Fruit fly (Drosophila melanogaster): ENCODE results near the gene Or22b.

The Or22b gene

DNA sequence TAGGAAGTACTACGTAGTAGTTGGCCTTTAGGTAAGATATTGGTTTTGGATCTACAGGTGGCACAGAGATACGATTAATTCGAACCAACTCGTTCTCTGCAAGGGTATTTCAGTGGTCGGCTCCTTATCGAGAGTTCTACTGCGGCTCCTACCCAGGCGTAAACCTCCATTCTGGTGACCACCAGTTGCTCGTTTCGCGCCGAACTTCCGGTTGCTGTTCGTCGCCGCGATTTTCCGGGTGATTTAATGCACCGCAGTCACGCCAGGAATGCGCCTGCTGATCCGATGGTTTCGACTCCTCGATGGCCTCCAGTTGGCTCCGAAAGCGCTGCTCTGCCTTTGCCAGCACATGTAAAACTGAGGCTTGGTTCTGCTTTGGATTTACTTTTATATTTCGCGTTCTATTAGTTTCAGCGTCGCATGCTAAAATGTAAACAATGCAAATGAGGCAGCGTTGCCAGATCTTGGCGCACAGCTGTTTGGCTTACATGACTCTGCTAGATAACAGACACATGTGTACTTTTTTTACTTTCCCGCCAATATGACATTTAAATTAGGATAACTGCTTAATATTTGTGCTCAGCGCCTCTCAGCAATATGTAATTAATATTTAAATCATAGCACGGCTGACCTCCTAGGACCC is 19.9 kb upstream of the Or22b start, which contains the start of gene CG7420:
TSS of gene CG7420 (minus strand) at position 446 of the 643 bp plus-strand sequence.
- TF ChIP-seq kay (GFP tag; ENCODE audit: borderline replicate concordance) (no peak), CG14711 (tag; optimal IDR thresholded peaks at IDR 0.05) (no peak), toe (GFP tag; optimal IDR thresholded peaks at IDR 0.05) (no peak), cnc (optimal IDR thresholded peaks at IDR 0.05) (no peak), CG7101 (tag; optimal IDR thresholded peaks at IDR 0.05) (no peak), bab1 (GFP tag; optimal IDR thresholded peaks at IDR 0.05) (peak; percentile 2), ovo (GFP tag; optimal IDR thresholded peaks at IDR 0.05) (no peak), tj (GFP tag; optimal IDR thresholded peaks at IDR 0.05) (no peak), CG5204 (GFP tag; optimal IDR thresholded peaks at IDR 0.05) (no peak), Mnt (GFP tag; optimal IDR thresholded peaks at IDR 0.05) (peak; percentile 17), cic (GFP tag; optimal IDR thresholded peaks at IDR 0.05) (no peak)

DNA sequence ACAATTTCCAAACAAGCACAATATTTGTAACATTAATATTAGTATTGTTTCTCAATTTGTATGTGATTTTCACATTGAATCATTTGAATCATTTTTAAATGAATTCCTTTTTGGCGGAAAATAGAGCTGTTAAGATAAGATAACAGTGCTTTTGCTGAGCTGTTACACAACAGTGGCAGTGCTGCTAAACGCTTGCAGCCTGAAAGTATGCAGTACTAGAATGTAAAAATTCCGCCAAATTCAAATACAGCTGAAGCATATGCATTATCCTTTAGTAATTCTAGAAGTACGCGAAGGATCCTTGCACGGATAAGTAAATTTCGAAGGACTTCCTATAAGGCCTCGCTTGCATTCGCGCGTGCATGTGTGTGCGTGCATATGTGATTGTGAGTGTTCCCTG is 18.2 kb upstream of the Or22b start:
- no peak for TF ChIP-seq cic (GFP tag; optimal IDR thresholded peaks at IDR 0.05)
- TF ChIP-seq CG1620 (GFP tag; optimal IDR thresholded peaks at IDR 0.05): no peak
- no peak for TF ChIP-seq Clk (GFP tag; optimal IDR thresholded peaks at IDR 0.05)
- no peak for TF ChIP-seq Hr96 (GFP tag; optimal IDR thresholded peaks at IDR 0.05)

DNA sequence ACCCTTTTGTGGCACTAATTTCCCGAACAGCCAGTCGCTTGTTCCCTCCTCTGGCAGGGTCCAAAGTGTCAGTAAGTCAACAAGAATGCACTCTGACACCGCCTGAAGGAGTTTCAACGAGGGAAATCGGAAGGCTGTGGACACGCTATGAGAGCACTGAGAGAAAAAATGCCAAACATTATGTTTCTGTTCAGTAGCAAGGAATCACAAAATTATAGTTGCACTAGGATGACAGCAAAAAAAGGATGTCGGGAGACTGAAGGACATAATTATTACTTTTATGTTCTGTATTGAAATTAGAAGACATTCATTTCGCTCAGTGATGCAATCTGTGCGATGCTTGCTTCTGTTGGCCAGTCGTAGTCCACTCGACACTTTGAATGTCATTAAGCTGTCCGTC is 12.7 kb upstream of the Or22b start:
- TF ChIP-seq Mnt (GFP tag; optimal IDR thresholded peaks at IDR 0.05) (no peak), CG1620 (GFP tag; optimal IDR thresholded peaks at IDR 0.05) (no peak), pad (GFP tag; optimal IDR thresholded peaks at IDR 0.05) (no peak), kay (GFP tag; ENCODE audit: borderline replicate concordance) (no peak), cnc (optimal IDR thresholded peaks at IDR 0.05) (no peak), Clk (GFP tag; optimal IDR thresholded peaks at IDR 0.05) (no peak), ovo (GFP tag; optimal IDR thresholded peaks at IDR 0.05) (no peak), Crg-1 (GFP tag; optimal IDR thresholded peaks at IDR 0.05) (no peak), CG11617 (GFP tag; optimal IDR thresholded peaks at IDR 0.05) (no peak), Hr96 (GFP tag; optimal IDR thresholded peaks at IDR 0.05) (no peak), CG14711 (tag; optimal IDR thresholded peaks at IDR 0.05) (no peak), tj (GFP tag; optimal IDR thresholded peaks at IDR 0.05) (no peak), CG5204 (GFP tag; optimal IDR thresholded peaks at IDR 0.05) (no peak), bab1 (GFP tag; optimal IDR thresholded peaks at IDR 0.05) (no peak), CG7045 (GFP tag; optimal IDR thresholded peaks at IDR 0.05) (no peak), CG33017 (tag; optimal IDR thresholded peaks at IDR 0.05) (no peak), toe (GFP tag; optimal IDR thresholded peaks at IDR 0.05) (no peak), CG12768 (GFP tag; optimal IDR thresholded peaks at IDR 0.05) (no peak)

DNA sequence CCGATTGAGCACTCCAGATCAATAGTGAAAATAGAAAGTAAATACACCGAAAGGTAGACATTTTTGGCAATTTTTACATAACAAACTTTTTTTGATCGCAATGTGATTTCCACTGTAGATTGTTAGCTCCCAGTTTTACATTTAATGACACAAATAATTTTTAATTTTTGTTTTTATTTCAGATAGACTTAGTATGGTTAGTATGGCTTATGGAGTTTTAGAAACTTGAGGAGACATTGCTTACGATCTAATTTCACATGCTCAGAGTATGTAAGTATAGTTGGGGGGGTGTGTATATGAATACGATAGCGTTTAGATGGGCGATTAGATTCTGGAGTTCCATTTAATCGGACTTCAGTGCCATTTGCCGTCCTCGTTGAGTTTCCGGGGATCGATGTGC is 5.1 kb upstream of the Or22b start, which contains the start of gene CG18132:
TSS of gene CG18132 (minus strand) at position 101 of the 400 bp plus-strand sequence.
- TF ChIP-seq CG11617 (GFP tag; optimal IDR thresholded peaks at IDR 0.05): no peak
- TF ChIP-seq CG12768 (GFP tag; optimal IDR thresholded peaks at IDR 0.05): no peak
- no peak for TF ChIP-seq cic (GFP tag; optimal IDR thresholded peaks at IDR 0.05)
- no peak for TF ChIP-seq CG7101 (tag; optimal IDR thresholded peaks at IDR 0.05)
- TF ChIP-seq ovo (GFP tag; optimal IDR thresholded peaks at IDR 0.05): no peak
- TF ChIP-seq Hr96 (GFP tag; optimal IDR thresholded peaks at IDR 0.05): no peak
- TF ChIP-seq CG33017 (tag; optimal IDR thresholded peaks at IDR 0.05): no peak
- TF ChIP-seq Mnt (GFP tag; optimal IDR thresholded peaks at IDR 0.05): no peak
- TF ChIP-seq CG7045 (GFP tag; optimal IDR thresholded peaks at IDR 0.05): no peak
- TF ChIP-seq Clk (GFP tag; optimal IDR thresholded peaks at IDR 0.05): no peak

DNA sequence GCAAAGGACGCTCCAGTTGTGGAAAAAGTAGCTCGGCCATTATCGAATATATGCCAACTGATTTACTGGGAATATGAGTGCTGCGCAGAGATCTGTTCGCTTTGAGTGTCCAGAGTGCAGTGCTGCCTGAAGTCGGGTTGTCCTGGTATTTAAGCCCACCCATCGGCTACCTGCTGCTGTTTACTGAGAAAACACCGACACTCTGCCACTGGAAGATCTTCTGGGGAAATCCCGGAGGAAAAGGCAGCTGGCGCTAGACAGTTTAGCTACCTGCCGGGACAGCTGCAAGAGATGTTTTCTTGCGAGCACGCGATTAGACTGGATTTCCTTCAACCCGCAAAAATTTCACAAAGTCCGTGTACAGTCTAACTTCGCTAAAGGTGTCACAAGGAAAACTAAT is 4.5 kb upstream of the Or22b start, which contains the start of gene halo:
TSS of gene halo (minus strand) at position 127 of the 400 bp plus-strand sequence.
- TF ChIP-seq pad (GFP tag; optimal IDR thresholded peaks at IDR 0.05): no peak
- no peak for TF ChIP-seq cnc (optimal IDR thresholded peaks at IDR 0.05)
- no peak for TF ChIP-seq CG11617 (GFP tag; optimal IDR thresholded peaks at IDR 0.05)
- TF ChIP-seq Hr96 (GFP tag; optimal IDR thresholded peaks at IDR 0.05): no peak
- no peak for TF ChIP-seq ovo (GFP tag; optimal IDR thresholded peaks at IDR 0.05)
- no peak for TF ChIP-seq CG33017 (tag; optimal IDR thresholded peaks at IDR 0.05)
- TF ChIP-seq Crg-1 (GFP tag; optimal IDR thresholded peaks at IDR 0.05): no peak
- TF ChIP-seq toe (GFP tag; optimal IDR thresholded peaks at IDR 0.05): no peak
- TF ChIP-seq CG5204 (GFP tag; optimal IDR thresholded peaks at IDR 0.05): no peak
- TF ChIP-seq kay (GFP tag; ENCODE audit: borderline replicate concordance): no peak
- TF ChIP-seq CG12768 (GFP tag; optimal IDR thresholded peaks at IDR 0.05): no peak
- TF ChIP-seq CG1620 (GFP tag; optimal IDR thresholded peaks at IDR 0.05): no peak
- TF ChIP-seq Mnt (GFP tag; optimal IDR thresholded peaks at IDR 0.05): no peak
- TF ChIP-seq CG7101 (tag; optimal IDR thresholded peaks at IDR 0.05): no peak
- TF ChIP-seq tj (GFP tag; optimal IDR thresholded peaks at IDR 0.05): no peak
- no peak for TF ChIP-seq CG7045 (GFP tag; optimal IDR thresholded peaks at IDR 0.05)

DNA sequence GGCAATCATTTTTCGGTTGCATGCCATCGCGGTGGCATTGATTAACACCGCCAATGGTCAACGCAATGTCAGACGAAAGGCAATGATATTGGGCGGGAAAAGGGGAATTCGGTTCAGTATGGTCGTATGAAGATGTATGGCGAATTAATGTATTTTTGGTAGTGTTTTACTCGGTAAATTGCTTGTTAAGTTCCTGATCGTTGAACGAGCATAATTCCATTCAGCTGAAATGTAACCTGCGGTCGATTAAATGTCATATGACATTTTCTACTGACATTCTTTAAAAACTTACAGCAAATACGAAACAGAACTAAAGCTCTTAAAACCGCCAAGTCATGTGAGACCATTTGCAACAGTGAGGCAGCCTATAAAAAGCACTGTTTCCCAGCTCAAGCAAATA is 2.3 kb upstream of the Or22b start, which contains the start of gene Or22a:
TSS of gene Or22a (plus strand) at position 301 of the 400 bp plus-strand sequence.
- no peak for TF ChIP-seq cic (GFP tag; optimal IDR thresholded peaks at IDR 0.05)
- TF ChIP-seq kay (GFP tag; ENCODE audit: borderline replicate concordance): no peak
- no peak for TF ChIP-seq Crg-1 (GFP tag; optimal IDR thresholded peaks at IDR 0.05)
- TF ChIP-seq pad (GFP tag; optimal IDR thresholded peaks at IDR 0.05): no peak
- TF ChIP-seq toe (GFP tag; optimal IDR thresholded peaks at IDR 0.05): no peak
- no peak for TF ChIP-seq cnc (optimal IDR thresholded peaks at IDR 0.05)
- TF ChIP-seq CG5204 (GFP tag; optimal IDR thresholded peaks at IDR 0.05): no peak
- no peak for TF ChIP-seq ovo (GFP tag; optimal IDR thresholded peaks at IDR 0.05)
- TF ChIP-seq CG33017 (tag; optimal IDR thresholded peaks at IDR 0.05): no peak

Measured in whole organism, adult.